Worm (Caenorhabditis elegans): ENCODE results near the gene C05B5.4.

C05B5.4 gene

ce11 chrIII:10000428-10000827 lies 6.7 kb downstream of the C05B5.4 start, which contains the start of gene C05B5.2:
C05B5.2 (minus strand) TSS chrIII:10000528.
- no peak for TF ChIP-seq tbx-37 (GFP tag; conservative IDR thresholded peaks at IDR 0.05)
- no peak for TF ChIP-seq ets-7 (tag; optimal IDR thresholded peaks at IDR 0.05)
- no peak for TF ChIP-seq flt-1 (GFP tag; IDR thresholded peaks at IDR 0.05)
- TF ChIP-seq ama-1 (optimal IDR thresholded peaks at IDR 0.05): no peak
- no peak for TF ChIP-seq scrt-1 (GFP tag; IDR thresholded peaks at IDR 0.05)
- no peak for TF ChIP-seq hmg-4 (GFP tag; optimal IDR thresholded peaks at IDR 0.05)
- TF ChIP-seq ceh-13 (GFP tag; optimal IDR thresholded peaks at IDR 0.05): no peak
- no peak for TF ChIP-seq F13C5.2 (tag; optimal IDR thresholded peaks at IDR 0.05)
- TF ChIP-seq tbx-11 (GFP tag; IDR thresholded peaks at IDR 0.05): no peak

ce11 chrIII:10001060-10001459 lies 7.4 kb downstream of the C05B5.4 start, which contains the start of gene C05B5.5:
C05B5.5 (plus strand) TSS chrIII:10001360.
- TF ChIP-seq ama-1 (optimal IDR thresholded peaks at IDR 0.05) (no peak), hmbx-1 (tag; optimal IDR thresholded peaks at IDR 0.05) (no peak), tbx-37 (GFP tag; conservative IDR thresholded peaks at IDR 0.05) (no peak), scrt-1 (GFP tag; IDR thresholded peaks at IDR 0.05) (no peak), tbx-11 (GFP tag; IDR thresholded peaks at IDR 0.05) (no peak), hmg-4 (GFP tag; optimal IDR thresholded peaks at IDR 0.05) (no peak), aly-1 (tag; optimal IDR thresholded peaks at IDR 0.05) (no peak)

- no peak for TF ChIP-seq flt-1 (GFP tag; IDR thresholded peaks at IDR 0.05)
- TF ChIP-seq tra-4 (tag; optimal IDR thresholded peaks at IDR 0.05): no peak
- no peak for TF ChIP-seq pes-1 (GFP tag; IDR thresholded peaks at IDR 0.05)
- no peak for TF ChIP-seq sea-1 (GFP tag; conservative IDR thresholded peaks at IDR 0.05)
- TF ChIP-seq ama-1 (optimal IDR thresholded peaks at IDR 0.05): no peak
- no peak for TF ChIP-seq F13C5.2 (tag; optimal IDR thresholded peaks at IDR 0.05)
Observed at ce11 chrIII:10004213-10004612, 10.5 kb downstream of the C05B5.4 start, which contains the start of gene C05B5.11. C05B5.11 (plus strand) TSS chrIII:10004513.

- TF ChIP-seq F13C5.2 (tag; optimal IDR thresholded peaks at IDR 0.05): no peak
- TF ChIP-seq sea-1 (GFP tag; conservative IDR thresholded peaks at IDR 0.05): no peak
- no peak for TF ChIP-seq ceh-36 (tag; optimal IDR thresholded peaks at IDR 0.05)
- no peak for TF ChIP-seq B0310.2 (tag; optimal IDR thresholded peaks at IDR 0.05)
Observed at ce11 chrIII:10006734-10007348, 13.2 kb downstream of the C05B5.4 start, which contains the start of gene C05B5.8. C05B5.8 (minus strand) TSS chrIII:10006784.

ce11 chrIII:10010117-10010516 lies 16.4 kb downstream of the C05B5.4 start, which contains the start of gene fbxa-155:
fbxa-155 (minus strand) TSS chrIII:10010217.
- TF ChIP-seq F13C5.2 (tag; optimal IDR thresholded peaks at IDR 0.05) (no peak), pes-1 (GFP tag; IDR thresholded peaks at IDR 0.05) (no peak), tra-4 (tag; optimal IDR thresholded peaks at IDR 0.05) (no peak)

- TF ChIP-seq pes-1 (GFP tag; IDR thresholded peaks at IDR 0.05): no peak
- TF ChIP-seq tbx-11 (GFP tag; IDR thresholded peaks at IDR 0.05): no peak
- TF ChIP-seq flt-1 (GFP tag; IDR thresholded peaks at IDR 0.05): no peak
Observed at ce11 chrIII:10012136-10012535, 18.5 kb downstream of the C05B5.4 start, which contains the start of gene C05B5.16. C05B5.16 (plus strand) TSS chrIII:10012436.

- TF ChIP-seq pes-1 (GFP tag; IDR thresholded peaks at IDR 0.05) (no peak), F13C5.2 (tag; optimal IDR thresholded peaks at IDR 0.05) (peak; percentile 17)
Observed at ce11 chrIII:10016413-10017051, 22.8 kb downstream of the C05B5.4 start, which contains the start of gene rgs-1. rgs-1 (minus strand) TSS chrIII:10016558.

- TF ChIP-seq ceh-13 (GFP tag; optimal IDR thresholded peaks at IDR 0.05) (no peak), ama-1 (optimal IDR thresholded peaks at IDR 0.05) (no peak), sea-1 (GFP tag; conservative IDR thresholded peaks at IDR 0.05) (no peak), F13C5.2 (tag; optimal IDR thresholded peaks at IDR 0.05) (no peak), tbx-11 (GFP tag; IDR thresholded peaks at IDR 0.05) (no peak), flt-1 (GFP tag; IDR thresholded peaks at IDR 0.05) (no peak), tra-4 (tag; optimal IDR thresholded peaks at IDR 0.05) (no peak), scrt-1 (GFP tag; IDR thresholded peaks at IDR 0.05) (no peak), tbx-37 (GFP tag; conservative IDR thresholded peaks at IDR 0.05) (no peak), hmg-4 (GFP tag; optimal IDR thresholded peaks at IDR 0.05) (no peak), ets-7 (tag; optimal IDR thresholded peaks at IDR 0.05) (no peak), pes-1 (GFP tag; IDR thresholded peaks at IDR 0.05) (no peak)
Observed at ce11 chrIII:10018007-10018406, 24.3 kb downstream of the C05B5.4 start.

ce11 chrIII:10023452-10023851 lies 29.8 kb downstream of the C05B5.4 start, which contains the start of gene ins-21:
ins-21 (plus strand) TSS chrIII:10023752.
- TF ChIP-seq tra-4 (tag; optimal IDR thresholded peaks at IDR 0.05) (no peak), aly-1 (tag; optimal IDR thresholded peaks at IDR 0.05) (no peak), hmbx-1 (tag; optimal IDR thresholded peaks at IDR 0.05) (no peak), ceh-13 (GFP tag; optimal IDR thresholded peaks at IDR 0.05) (no peak), scrt-1 (GFP tag; IDR thresholded peaks at IDR 0.05) (no peak), F13C5.2 (tag; optimal IDR thresholded peaks at IDR 0.05) (no peak), tbx-37 (GFP tag; conservative IDR thresholded peaks at IDR 0.05) (no peak), hmg-4 (GFP tag; optimal IDR thresholded peaks at IDR 0.05) (no peak), sea-1 (GFP tag; conservative IDR thresholded peaks at IDR 0.05) (no peak)
